ENCODE assay signal across 5 worm cellular contexts in genomic region chrIV:5264700-5265210, ce11.
TF ChIP-seq lines count a peak whose summit lies in the region.
"Not testable (repeated sequence)": the region's sequence is repeated elsewhere in the genome, so short reads cannot be mapped to it uniquely, and the experiment has no call there.

No protein-coding gene starts in this region.

TF ChIP-seq in whole organism, L1 larva, 84 proteins besides CTCF, POLR2A, EP300 and RAD21:
- TF ChIP-seq nhr-47 (tag; optimal IDR thresholded peaks at IDR 0.05; lab: Kevin White, UChicago): peak; percentile 25
- peak; percentile 1 for TF ChIP-seq elt-2 (tag; optimal IDR thresholded peaks at IDR 0.05; lab: Kevin White, UChicago)
- TF ChIP-seq snpc-4 (tag; optimal IDR thresholded peaks at IDR 0.05; lab: Kevin White, UChicago): peak; percentile 85
- TF ChIP-seq nhr-19 (GFP tag; conservative IDR thresholded peaks at IDR 0.05; lab: Robert Waterston, UW): peak; percentile 70

TF ChIP-seq in whole organism, L2 larva, 48 proteins besides CTCF, POLR2A, EP300 and RAD21:
- TF ChIP-seq snpc-4 (tag; optimal IDR thresholded peaks at IDR 0.05; lab: Kevin White, UChicago) (peak; percentile 68), ama-1 (optimal IDR thresholded peaks at IDR 0.05; lab: Kevin White, UChicago) (peak; percentile 61)

TF ChIP-seq in whole organism, L3 larva, 47 proteins besides CTCF, POLR2A, EP300 and RAD21:
- TF ChIP-seq snpc-4 (tag; optimal IDR thresholded peaks at IDR 0.05; lab: Kevin White, UChicago) (peak; percentile 15), ama-1 (optimal IDR thresholded peaks at IDR 0.05; lab: Kevin White, UChicago) (peak; percentile 70)

TF ChIP-seq in whole organism, L4 larva, 104 proteins besides CTCF, POLR2A, EP300 and RAD21:
- TF ChIP-seq Y105C5A.15 (GFP tag; IDR thresholded peaks at IDR 0.05; lab: Robert Waterston, UW) (0 out of 2 replicates have a peak, but pooled peaks have one; percentile 25), Y48G9A.11 (GFP tag; IDR thresholded peaks at IDR 0.05; lab: Robert Waterston, UW) (peak; percentile 30; the same call in 1 of the 2 replicates), T26A8.4 (GFP tag; IDR thresholded peaks at IDR 0.05; lab: Robert Waterston, UW) (peak; percentile 77), lin-38 (GFP tag; IDR thresholded peaks at IDR 0.05; lab: Robert Waterston, UW) (peak; percentile 60), ceh-44 (GFP tag; IDR thresholded peaks at IDR 0.05; lab: Robert Waterston, UW) (0 out of 2 replicates have a peak, but pooled peaks have one; percentile 35), ama-1 (optimal IDR thresholded peaks at IDR 0.05; lab: Kevin White, UChicago) (peak; percentile 32), F49E8.2 (tag; optimal IDR thresholded peaks at IDR 0.05; lab: Kevin White, UChicago; ENCODE audit: borderline replicate concordance) (peak; percentile 56), F44E2.7 (GFP tag; IDR thresholded peaks at IDR 0.05; lab: Robert Waterston, UW) (0 out of 2 replicates have a peak, but pooled peaks have one; percentile 30), snpc-1.2 (GFP tag; IDR thresholded peaks at IDR 0.05; lab: Robert Waterston, UW) (peak; percentile 97), aha-1 (tag; lab: Kevin White, UChicago) (peak; percentile 57), arid-1 (GFP tag; conservative IDR thresholded peaks at IDR 0.05; lab: Robert Waterston, UW) (0 out of 2 replicates have a peak, but pooled peaks have one; percentile 28), unc-62 (GFP tag; optimal IDR thresholded peaks at IDR 0.05 in 1 of 2; lab: Kevin White, UChicago) (peak in 1 of 2 experiments; percentile 31), mdt-29 (GFP tag; IDR thresholded peaks at IDR 0.05; lab: Robert Waterston, UW) (peak; percentile 72)
- TF ChIP-seq unc-62 (tag; optimal IDR thresholded peaks at IDR 0.05; lab: Kevin White, UChicago): not testable (repeated sequence)
TF ChIP-seq in whole organism, L4 larva: peak in this region for 13; not testable (repeated sequence) for 91.

TF ChIP-seq in whole organism, young adult, 124 proteins besides CTCF, POLR2A, EP300 and RAD21:
- TF ChIP-seq ztf-25 (GFP tag; IDR thresholded peaks at IDR 0.05; lab: Robert Waterston, UW) (0 out of 2 replicates have a peak, but pooled peaks have one; percentile 73), mcd-1 (GFP tag; IDR thresholded peaks at IDR 0.05; lab: Robert Waterston, UW) (peak; percentile 56; the same call in 1 of the 2 replicates), Y79H2A.3 (GFP tag; conservative IDR thresholded peaks at IDR 0.05; lab: Robert Waterston, UW) (0 out of 2 replicates have a peak, but pooled peaks have one; percentile 12), snpc-4 (GFP tag; optimal IDR thresholded peaks at IDR 0.05; lab: Kevin White, UChicago) (peak; percentile 93), snpc-4 (tag; optimal IDR thresholded peaks at IDR 0.05; lab: Kevin White, UChicago) (peak; percentile 84 to 97 (median 95)), pbrm-1 (GFP tag; IDR thresholded peaks at IDR 0.05; lab: Robert Waterston, UW) (peak; percentile 85), dox-1 (GFP tag; IDR thresholded peaks at IDR 0.05; lab: Robert Waterston, UW) (peak; percentile 89), hmg-1.2 (GFP tag; IDR thresholded peaks at IDR 0.05; lab: Robert Waterston, UW) (peak; percentile 82), Y56A3A.18 (GFP tag; IDR thresholded peaks at IDR 0.05; lab: Robert Waterston, UW) (peak; percentile 41; the same call in 1 of the 2 replicates), ama-1 (optimal IDR thresholded peaks at IDR 0.05; lab: Kevin White, UChicago) (peak; percentile 26), xnd-1 (tag; optimal IDR thresholded peaks at IDR 0.05; lab: Kevin White, UChicago) (peak; percentile 7), F49E8.2 (tag; optimal IDR thresholded peaks at IDR 0.05; lab: Kevin White, UChicago; ENCODE audit: insufficient read depth) (peak; percentile 69), madf-6 (GFP tag; IDR thresholded peaks at IDR 0.05; lab: Robert Waterston, UW) (peak; percentile 80), C17E4.6 (GFP tag; IDR thresholded peaks at IDR 0.05; lab: Robert Waterston, UW) (peak; percentile 55; the same call in 1 of the 2 replicates), lsl-1 (GFP tag; optimal IDR thresholded peaks at IDR 0.05; lab: Kevin White, UChicago) (peak; percentile 34), nfyb-1 (GFP tag; IDR thresholded peaks at IDR 0.05; lab: Robert Waterston, UW) (peak; percentile 62; the same call in 1 of the 2 replicates), B0336.3 (GFP tag; IDR thresholded peaks at IDR 0.05; lab: Robert Waterston, UW) (0 out of 2 replicates have a peak, but pooled peaks have one; percentile 26), tbp1 (GFP tag; optimal IDR thresholded peaks at IDR 0.05; lab: Kevin White, UChicago) (peak; percentile 69), F33H1.4 (GFP tag; IDR thresholded peaks at IDR 0.05; lab: Robert Waterston, UW) (peak; percentile 52; the same call in 1 of the 2 replicates), Y53G8AR.9 (GFP tag; conservative IDR thresholded peaks at IDR 0.05; lab: Robert Waterston, UW) (peak; percentile 65; the same call in 1 of the 2 replicates), snpc-1.3 (tag; optimal IDR thresholded peaks at IDR 0.05; lab: Kevin White, UChicago; ENCODE audit: insufficient read depth) (peak; percentile 15), D2030.7 (GFP tag; IDR thresholded peaks at IDR 0.05; lab: Robert Waterston, UW) (peak; percentile 95), madf-3 (GFP tag; IDR thresholded peaks at IDR 0.05; lab: Robert Waterston, UW) (0 out of 2 replicates have a peak, but pooled peaks have one; percentile 38), lin-26 (GFP tag; IDR thresholded peaks at IDR 0.05; lab: Robert Waterston, UW) (peak; percentile 63; the same call in 1 of the 2 replicates), ekl-4 (GFP tag; IDR thresholded peaks at IDR 0.05; lab: Robert Waterston, UW) (peak; percentile 82), snpc-1.1 (tag; optimal IDR thresholded peaks at IDR 0.05; lab: Kevin White, UChicago; ENCODE audit: insufficient read depth) (peak; percentile 88), ztf-28 (GFP tag; IDR thresholded peaks at IDR 0.05; lab: Robert Waterston, UW) (0 out of 2 replicates have a peak, but pooled peaks have one; percentile 53), hsf-1 (GFP tag; IDR thresholded peaks at IDR 0.05; lab: Robert Waterston, UW) (peak; percentile 63; the same call in 1 of the 2 replicates), ceh-91 (GFP tag; IDR thresholded peaks at IDR 0.05; lab: Robert Waterston, UW) (peak; percentile 38; the same call in 1 of the 2 replicates), ceh-100 (GFP tag; IDR thresholded peaks at IDR 0.05; lab: Robert Waterston, UW) (peak; percentile 35; the same call in 1 of the 2 replicates), B0019.2 (GFP tag; conservative IDR thresholded peaks at IDR 0.05; lab: Robert Waterston, UW) (0 out of 2 replicates have a peak, but pooled peaks have one; percentile 28), aptf-3 (GFP tag; IDR thresholded peaks at IDR 0.05; lab: Robert Waterston, UW) (0 out of 2 replicates have a peak, but pooled peaks have one; percentile 8), hrde-1 (tag; optimal IDR thresholded peaks at IDR 0.05; lab: Kevin White, UChicago; ENCODE audit: borderline replicate concordance) (peak; percentile 42), rcor-1 (GFP tag; IDR thresholded peaks at IDR 0.05; lab: Robert Waterston, UW) (peak; percentile 38; the same call in 1 of the 2 replicates), attf-6 (GFP tag; IDR thresholded peaks at IDR 0.05; lab: Robert Waterston, UW) (peak; percentile 99)
- TF ChIP-seq ama-1 (GFP tag; optimal IDR thresholded peaks at IDR 0.05; lab: Kevin White, UChicago): not testable (repeated sequence)
TF ChIP-seq in whole organism, young adult: peak in this region for 34; not testable (repeated sequence) for 90.
